Fruit fly (Drosophila melanogaster): ENCODE results near the gene mkg-p.

dm6 chr3L:8421361-8421760, 16.3 kb upstream of the mkg-p start:
- TF ChIP-seq eg (GFP tag; IDR thresholded peaks at IDR 0.05) (no peak), salr (GFP tag; optimal IDR thresholded peaks at IDR 0.05) (no peak), CG8119 (GFP tag; IDR thresholded peaks at IDR 0.05) (no peak), spab (GFP tag; optimal IDR thresholded peaks at IDR 0.05) (no peak), CG8632 (GFP tag; optimal IDR thresholded peaks at IDR 0.05) (no peak), Hr39 (GFP tag; optimal IDR thresholded peaks at IDR 0.05) (no peak), CG6808 (GFP tag; optimal IDR thresholded peaks at IDR 0.05) (no peak), Sox14 (GFP tag; optimal IDR thresholded peaks at IDR 0.05) (no peak), Smox (GFP tag; optimal IDR thresholded peaks at IDR 0.05) (no peak), CG6854 (GFP tag; optimal IDR thresholded peaks at IDR 0.05) (no peak), Sox102F (GFP tag; optimal IDR thresholded peaks at IDR 0.05) (no peak)
